Fruit fly (Drosophila melanogaster): ENCODE measurements around the gene kkv.

DNA sequence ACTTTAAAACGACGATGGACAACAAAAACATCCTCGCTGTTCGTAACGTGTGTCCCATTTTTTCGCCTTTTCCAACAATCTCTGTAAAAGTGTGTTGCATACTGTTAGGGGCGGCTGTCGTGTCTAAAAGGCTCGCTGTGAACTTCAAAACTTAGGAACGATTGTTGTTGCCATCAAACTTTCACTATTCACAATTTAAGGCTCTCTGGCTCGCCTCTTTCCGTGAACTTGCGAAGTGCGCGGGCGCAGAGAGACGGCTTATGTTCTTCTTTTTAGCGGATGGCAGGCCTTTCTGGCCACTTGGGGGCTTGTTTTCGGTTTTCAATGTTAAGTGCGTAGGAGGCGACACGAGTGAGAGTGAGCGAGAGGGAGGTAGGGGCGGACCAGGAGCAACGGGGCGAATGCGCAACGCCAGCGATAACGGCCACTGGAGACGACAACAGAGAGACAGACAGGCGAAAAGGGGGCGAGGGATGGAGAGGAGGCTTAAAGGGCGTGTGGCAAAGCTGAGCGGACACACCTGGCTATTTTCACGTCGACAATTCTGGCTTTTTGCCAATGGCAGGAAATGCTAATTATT is 42.2 kb downstream of the kkv start, which contains the start of gene mtd:
- TF ChIP-seq pan (optimal IDR thresholded peaks at IDR 0.05) = no peak
- no peak for TF ChIP-seq psq (optimal IDR thresholded peaks at IDR 0.05)
- TF ChIP-seq EcR (GFP tag; optimal IDR thresholded peaks at IDR 0.05) = no peak
- TF ChIP-seq CG8478 (optimal IDR thresholded peaks at IDR 0.05) = no peak
- TF ChIP-seq Dll (optimal IDR thresholded peaks at IDR 0.05) = no peak

All from whole organism.